Worm (Caenorhabditis elegans) whole organism, midembryonic: ENCODE results near the gene srbc-1.

Source experiments
- T22C8.4 ChIP-seq: fragments of 200-800 bp; sonication (Bioruptor generic); IDR thresholded peaks from 2 replicates; pipeline ENCODE4 v1.3.6; 2022; ENCODE audit warnings: missing genetic modification characterization, missing compliant biosample characterization
- flt-1 ChIP-seq: fragments of 200-800 bp; sonication (Bioruptor generic); IDR thresholded peaks from 2 replicates; pipeline ENCODE4 v1.3.6; 2022; ENCODE audit warnings: missing genetic modification characterization, missing compliant biosample characterization
- klf-2 ChIP-seq: fragments of 200-800 bp; sonication (Bioruptor generic); conservative IDR thresholded peaks from 2 replicates; pipeline ENCODE4 v1.3.6; 2022; ENCODE audit warnings: missing genetic modification reagents, missing genetic modification characterization, missing compliant biosample characterization
- med-1 ChIP-seq: sonication (generic microtip); optimal IDR thresholded peaks from 2 replicates; lab custom pipeline; 2017; ENCODE audit warnings: missing genetic modification characterization, mild to moderate bottlenecking, missing compliant biosample characterization, antibody characterized with exemption, missing genetic modification reagents; ENCODE audit not compliant: insufficient read depth
- ref-1 ChIP-seq: fragments of 200-800 bp; sonication (Bioruptor generic); conservative IDR thresholded peaks from 2 replicates; pipeline ENCODE4 v1.3.6; 2022; ENCODE audit warnings: missing genetic modification reagents, missing genetic modification characterization, missing compliant biosample characterization
- tab-1 ChIP-seq: fragments of 200-800 bp; sonication (Bioruptor generic); IDR thresholded peaks from 2 replicates; pipeline ENCODE4 v1.3.6; 2022; ENCODE audit warnings: missing genetic modification characterization, missing compliant biosample characterization
- ztf-29 ChIP-seq: fragments of 200-800 bp; sonication (Bioruptor generic); IDR thresholded peaks from 2 replicates; pipeline ENCODE4 v1.3.6; 2022; ENCODE audit warnings: missing genetic modification reagents, missing genetic modification characterization, missing compliant biosample characterization

DNA sequence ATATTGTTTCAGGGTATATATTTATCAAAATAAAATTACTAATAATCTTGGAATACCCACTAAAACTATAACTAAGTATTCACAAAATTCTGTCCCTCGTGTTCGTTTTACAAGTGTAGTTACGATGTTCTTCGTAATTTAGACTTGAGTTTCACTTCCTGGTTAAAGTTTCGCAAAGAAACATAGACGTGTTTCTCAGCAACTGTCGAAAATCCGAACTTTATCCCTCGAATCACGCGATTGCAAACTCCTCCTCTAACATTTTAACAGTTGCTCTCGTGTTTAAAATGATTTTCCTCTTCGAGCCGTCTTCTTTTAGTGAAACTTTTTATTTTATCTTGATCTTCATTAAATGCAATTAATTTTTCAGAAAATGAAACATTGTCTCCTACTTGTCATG lies 21.8 kb downstream of the srbc-1 start, which contains the start of gene T28A11.2:
- no peak for TF ChIP-seq ref-1 (GFP tag; lab: Robert Waterston, UW)
- TF ChIP-seq flt-1 (GFP tag; lab: Robert Waterston, UW), result no peak
- no peak for TF ChIP-seq tab-1 (GFP tag; lab: Robert Waterston, UW)
- TF ChIP-seq T22C8.4 (GFP tag; lab: Robert Waterston, UW), result no peak
- TF ChIP-seq med-1 (GFP tag; lab: Kevin White, UChicago), result no peak
- TF ChIP-seq ztf-29 (GFP tag; lab: Robert Waterston, UW), result no peak
- no peak for TF ChIP-seq klf-2 (GFP tag; lab: Robert Waterston, UW)
